Worm (Caenorhabditis elegans) whole organism, mixed stage, embryonic: ENCODE results near the gene fbxa-11.

Experiments
- M03D4.4 ChIP-seq: sonication (generic microtip); optimal IDR thresholded peaks from 2 replicates; lab custom pipeline; 2017; ENCODE audit warnings: mild to moderate bottlenecking, missing genetic modification characterization, missing compliant biosample characterization
- bed-3 ChIP-seq: fragments of 200-800 bp; sonication (Bioruptor generic); optimal IDR thresholded peaks from 3 replicates; lab custom pipeline; 2018; ENCODE audit warnings: mild to moderate bottlenecking, missing genetic modification characterization, moderate library complexity, missing compliant biosample characterization
- ceh-39 ChIP-seq: fragments of 150-350 bp; optimal IDR thresholded peaks from 2 replicates; lab custom pipeline; 2014; ENCODE audit warnings: missing biosample characterization, missing genetic modification characterization
- ceh-83 ChIP-seq: fragments of 200-800 bp; sonication (Bioruptor generic); optimal IDR thresholded peaks from 2 replicates; lab custom pipeline; 2018; ENCODE audit warnings: mild to moderate bottlenecking, missing genetic modification characterization, missing compliant biosample characterization
- ces-1 ChIP-seq: fragments of 150-350 bp; optimal IDR thresholded peaks from 2 replicates; lab custom pipeline; 2014; ENCODE audit warnings: missing biosample characterization, missing genetic modification reagents, missing genetic modification characterization
- cnd-1 ChIP-seq: fragments of 200-800 bp; sonication (Bioruptor generic); optimal IDR thresholded peaks from 2 replicates; lab custom pipeline; 2018; ENCODE audit warnings: mild to moderate bottlenecking, missing genetic modification characterization, missing compliant biosample characterization
- drap-1 ChIP-seq: fragments of 200-800 bp; sonication (Bioruptor generic); optimal IDR thresholded peaks from 3 replicates; lab custom pipeline; 2018; ENCODE audit warnings: mild to moderate bottlenecking, missing genetic modification characterization, missing compliant biosample characterization
- elt-1 ChIP-seq: sonication (generic microtip); optimal IDR thresholded peaks from 2 replicates; lab custom pipeline; 2017; ENCODE audit warnings: missing genetic modification characterization, mild to moderate bottlenecking, missing compliant biosample characterization, antibody characterized with exemption, moderate library complexity, borderline replicate concordance; ENCODE audit not compliant: insufficient read depth
- elt-3 ChIP-seq: fragments of 150-350 bp; optimal IDR thresholded peaks from 2 replicates; lab custom pipeline; 2014; ENCODE audit warnings: missing biosample characterization, missing genetic modification characterization
- flh-1 ChIP-seq: fragments of 200-800 bp; sonication (Bioruptor generic); optimal IDR thresholded peaks from 2 replicates; lab custom pipeline; 2018; ENCODE audit warnings: mild to moderate bottlenecking, missing genetic modification characterization, moderate library complexity, missing compliant biosample characterization
- hlh-1 ChIP-seq: fragments of 150-350 bp; optimal IDR thresholded peaks from 2 replicates; lab custom pipeline; 2014; ENCODE audit warnings: missing biosample characterization, missing genetic modification reagents, missing genetic modification characterization
- lsy-2 ChIP-seq: fragments of 150-350 bp; optimal IDR thresholded peaks from 2 replicates; lab custom pipeline; 2014; ENCODE audit warnings: missing biosample characterization, missing genetic modification characterization
- mab-5 ChIP-seq: fragments of 150-350 bp; optimal IDR thresholded peaks from 2 replicates; lab custom pipeline; 2014; ENCODE audit warnings: missing biosample characterization, missing genetic modification characterization
- mep-1 ChIP-seq: fragments of 150-350 bp; optimal IDR thresholded peaks from 2 replicates; lab custom pipeline; 2017; ENCODE audit warnings: missing biosample characterization, missing genetic modification reagents, missing genetic modification characterization, inconsistent platforms
- mls-2 ChIP-seq: sonication (generic microtip); optimal IDR thresholded peaks from 2 replicates; lab custom pipeline; 2016; ENCODE audit warnings: mild to moderate bottlenecking, missing genetic modification characterization, moderate library complexity, missing compliant biosample characterization
- nhr-12 ChIP-seq: fragments of 150-350 bp; optimal IDR thresholded peaks from 2 replicates; lab custom pipeline; 2014; ENCODE audit warnings: missing biosample characterization, missing genetic modification characterization
- nhr-237 ChIP-seq: fragments of 150-350 bp; optimal IDR thresholded peaks from 2 replicates; lab custom pipeline; 2014; ENCODE audit warnings: missing biosample characterization, missing genetic modification characterization
- nhr-28 ChIP-seq: fragments of 150-350 bp; optimal IDR thresholded peaks from 2 replicates; lab custom pipeline; 2014; ENCODE audit warnings: missing biosample characterization, missing genetic modification characterization
- pha-4 ChIP-seq: fragments of 150-350 bp; optimal IDR thresholded peaks from 2 replicates; lab custom pipeline; 2018; ENCODE audit warnings: missing biosample characterization, missing genetic modification reagents, missing genetic modification characterization
- sem-2 ChIP-seq: fragments of 200-800 bp; sonication (Bioruptor generic); optimal IDR thresholded peaks from 2 replicates; lab custom pipeline; 2018; ENCODE audit warnings: mild to moderate bottlenecking, missing genetic modification characterization, missing compliant biosample characterization
- snpc-4 ChIP-seq: fragments of 150-350 bp; optimal IDR thresholded peaks from 2 replicates; lab custom pipeline; 2014; ENCODE audit warnings: missing biosample characterization, missing genetic modification characterization
- tbx-8 ChIP-seq: fragments of 200-800 bp; sonication (Bioruptor generic); optimal IDR thresholded peaks from 2 replicates; lab custom pipeline; 2018; ENCODE audit warnings: mild to moderate bottlenecking, missing genetic modification characterization, moderate library complexity, missing compliant biosample characterization
- unc-120 ChIP-seq: sonication (generic microtip); optimal IDR thresholded peaks from 2 replicates; lab custom pipeline; 2017; ENCODE audit warnings: missing genetic modification characterization, missing compliant biosample characterization; ENCODE audit not compliant: poor library complexity, severe bottlenecking
- unc-39 ChIP-seq: fragments of 150-350 bp; optimal IDR thresholded peaks from 2 replicates; lab custom pipeline; 2014; ENCODE audit warnings: missing biosample characterization, missing genetic modification characterization
- unc-62 ChIP-seq: fragments of 150-350 bp; optimal IDR thresholded peaks from 2 replicates; lab custom pipeline; 2014; ENCODE audit warnings: missing biosample characterization, missing genetic modification reagents, missing genetic modification characterization
- zip-8 ChIP-seq: fragments of 150-350 bp; optimal IDR thresholded peaks from 2 replicates; lab custom pipeline; 2014; ENCODE audit warnings: missing biosample characterization, missing genetic modification characterization
- ztf-11 ChIP-seq: fragments of 150-350 bp; optimal IDR thresholded peaks from 2 replicates; lab custom pipeline; 2014; ENCODE audit warnings: missing biosample characterization, missing genetic modification characterization

Gene fbxa-11

ce11 chrIII:950472-950871, at the start of gene fbxa-11, which contains the start of gene fbxa-67:
Gene fbxa-11, plus strand, starts transcription at chrIII:950869.
Gene fbxa-67, minus strand, starts transcription at chrIII:950670.
- no peak for TF ChIP-seq nhr-237 (tag; lab: Kevin White, UChicago)
- no peak for TF ChIP-seq unc-62 (GFP tag; lab: Kevin White, UChicago)
- no peak for TF ChIP-seq unc-39 (tag; lab: Kevin White, UChicago)
- no peak for TF ChIP-seq ztf-11 (tag; lab: Kevin White, UChicago)
- TF ChIP-seq drap-1 (GFP tag; lab: Kevin White, UChicago), result no peak
- TF ChIP-seq mep-1 (tag; lab: Kevin White, UChicago), result no peak
- peak; percentile 11 for TF ChIP-seq ces-1 (GFP tag; lab: Kevin White, UChicago)
- no peak for TF ChIP-seq ceh-39 (tag; lab: Kevin White, UChicago)

DNA sequence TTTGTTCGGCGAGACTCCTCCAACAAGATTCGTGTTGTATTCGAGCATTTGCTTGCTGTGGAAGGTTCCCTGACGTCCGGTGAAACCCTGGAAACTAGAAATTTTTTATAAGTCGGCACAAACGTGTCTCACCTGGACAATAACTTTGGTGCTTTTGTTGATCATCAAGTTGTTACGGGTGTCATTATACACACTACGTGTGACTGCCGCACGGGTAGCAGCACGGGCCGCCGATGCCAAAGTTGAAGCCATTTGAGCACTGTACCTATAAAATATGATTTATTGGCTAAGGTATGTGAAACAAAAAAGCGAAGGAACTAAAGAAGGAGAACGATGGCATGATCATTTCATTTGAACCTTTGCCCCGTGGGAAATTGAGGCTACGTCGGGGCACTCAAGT, 49.5 kb upstream of the fbxa-11 start, which contains the start of gene sucl-2:
TSS of gene sucl-2 (minus strand) at position 265 of the 400 bp plus-strand sequence.
- no peak for TF ChIP-seq unc-120
- TF ChIP-seq sem-2 (GFP tag; lab: Kevin White, UChicago), result no peak
- no peak for TF ChIP-seq lsy-2 (tag; lab: Kevin White, UChicago)
- no peak for TF ChIP-seq unc-62 (GFP tag; lab: Kevin White, UChicago)
- TF ChIP-seq hlh-1 (tag; lab: Kevin White, UChicago), result no peak
- no peak for TF ChIP-seq nhr-237 (tag; lab: Kevin White, UChicago)
- TF ChIP-seq M03D4.4 (tag; lab: Kevin White, UChicago), result no peak
- no peak for TF ChIP-seq cnd-1

DNA sequence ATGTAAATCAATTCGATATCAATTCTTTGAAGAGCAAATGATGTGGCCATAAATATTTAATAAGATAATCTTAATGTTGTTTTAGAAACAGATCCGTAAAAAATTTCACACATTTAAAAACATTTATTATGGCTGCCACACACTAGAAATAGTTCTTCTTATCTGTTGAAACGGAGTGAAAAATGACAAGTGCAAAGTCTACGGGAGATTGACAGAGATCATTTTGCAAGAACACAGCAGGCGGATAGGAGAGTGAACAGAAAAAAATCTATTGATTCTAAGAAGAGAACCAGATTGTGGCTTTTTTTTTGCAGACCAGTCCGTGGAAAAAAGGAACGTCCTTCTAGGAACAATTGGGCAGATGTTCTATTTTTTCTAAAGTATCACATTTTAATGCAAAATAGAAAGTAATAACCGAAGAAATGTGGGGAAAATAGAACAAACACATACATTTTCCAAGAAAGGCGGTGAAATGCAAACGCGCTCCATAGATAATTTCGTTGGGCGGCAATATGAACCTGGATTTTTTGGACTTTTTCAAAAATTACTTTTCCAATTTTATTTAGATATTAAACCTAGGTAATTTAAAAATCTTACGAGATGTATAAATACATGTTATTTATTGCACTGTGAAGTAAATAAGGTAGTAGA, 48.9 kb upstream of the fbxa-11 start:
- TF ChIP-seq bed-3 (GFP tag; lab: Kevin White, UChicago) (no peak), nhr-28 (tag; lab: Kevin White, UChicago) (no peak), elt-1 (tag; lab: Kevin White, UChicago) (no peak), pha-4 (tag; lab: Kevin White, UChicago) (no peak), mls-2 (tag; lab: Kevin White, UChicago) (no peak), unc-62 (GFP tag; lab: Kevin White, UChicago) (no peak), ceh-39 (tag; lab: Kevin White, UChicago) (no peak), M03D4.4 (tag; lab: Kevin White, UChicago) (no peak), mep-1 (tag; lab: Kevin White, UChicago) (no peak), unc-120 (no peak), nhr-12 (tag; lab: Kevin White, UChicago) (no peak), sem-2 (GFP tag; lab: Kevin White, UChicago) (no peak), snpc-4 (tag; lab: Kevin White, UChicago) (no peak)

DNA sequence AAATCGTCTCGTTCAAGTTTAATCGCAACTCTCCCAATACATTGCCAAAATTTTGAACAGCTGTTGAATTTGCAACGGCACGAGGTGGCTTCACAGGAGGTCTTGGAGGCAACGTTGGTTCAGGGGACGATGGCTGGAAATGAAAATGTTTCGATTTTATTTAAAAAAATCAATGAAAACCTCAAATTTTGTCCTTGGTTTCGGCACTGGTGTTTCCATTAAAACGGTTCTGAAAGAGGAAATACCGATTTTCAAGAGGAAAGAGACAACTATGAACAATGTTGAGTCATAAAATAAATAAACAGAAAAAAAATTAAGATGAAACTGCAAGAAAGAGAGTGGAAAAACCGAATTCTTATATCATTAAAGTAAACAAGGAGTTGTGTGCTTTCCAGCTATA, 43.4 kb upstream of the fbxa-11 start, which contains the start of gene F23H11.4:
TSS of gene F23H11.4 (minus strand) at position 229 of the 400 bp plus-strand sequence.
- TF ChIP-seq flh-1 (no peak), elt-3 (no peak), ceh-39 (tag; lab: Kevin White, UChicago) (no peak), tbx-8 (GFP tag; lab: Kevin White, UChicago) (no peak), mep-1 (tag; lab: Kevin White, UChicago) (no peak), drap-1 (GFP tag; lab: Kevin White, UChicago) (no peak), elt-1 (tag; lab: Kevin White, UChicago) (no peak), ceh-83 (no peak), unc-62 (GFP tag; lab: Kevin White, UChicago) (no peak), snpc-4 (tag; lab: Kevin White, UChicago) (no peak), unc-39 (tag; lab: Kevin White, UChicago) (no peak), mab-5 (tag; lab: Kevin White, UChicago) (no peak)

DNA sequence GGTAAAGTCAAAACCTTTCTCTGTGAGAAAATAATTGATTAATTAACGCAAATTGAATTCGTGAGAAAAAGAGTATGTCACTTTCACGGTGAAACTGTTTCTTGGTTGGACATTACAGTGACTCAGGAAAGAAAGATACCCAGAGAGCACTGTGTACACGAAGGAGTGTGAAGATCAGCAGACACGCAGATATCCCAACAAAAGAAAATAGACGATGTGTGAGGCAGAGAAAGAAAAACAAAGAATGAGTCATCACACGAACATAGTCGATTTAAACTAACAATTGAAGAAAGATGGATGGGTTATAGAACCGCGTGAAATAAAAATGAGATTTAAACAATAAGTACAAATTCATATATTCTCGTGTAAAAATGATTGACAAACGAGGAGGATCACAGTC, 42.7 kb upstream of the fbxa-11 start:
- TF ChIP-seq pha-4 (tag; lab: Kevin White, UChicago), result peak; percentile 60
- no peak for TF ChIP-seq mab-5 (tag; lab: Kevin White, UChicago)
- peak; percentile 24 for TF ChIP-seq nhr-237 (tag; lab: Kevin White, UChicago)

ce11 chrIII:909540-909939, 41.1 kb upstream of the fbxa-11 start, which contains the start of gene crls-1:
Gene crls-1, minus strand, starts transcription at chrIII:909902.
- TF ChIP-seq ztf-11 (tag; lab: Kevin White, UChicago), result no peak
- no peak for TF ChIP-seq ceh-83
- TF ChIP-seq nhr-237 (tag; lab: Kevin White, UChicago), result no peak
- TF ChIP-seq ceh-39 (tag; lab: Kevin White, UChicago), result no peak
- no peak for TF ChIP-seq zip-8 (tag; lab: Kevin White, UChicago)
- no peak for TF ChIP-seq bed-3 (GFP tag; lab: Kevin White, UChicago)
- TF ChIP-seq nhr-12 (tag; lab: Kevin White, UChicago), result no peak
- no peak for TF ChIP-seq cnd-1
- no peak for TF ChIP-seq mls-2 (tag; lab: Kevin White, UChicago)
- TF ChIP-seq sem-2 (GFP tag; lab: Kevin White, UChicago), result no peak
